Fruit fly (Drosophila melanogaster) whole organism, embryonic: Measurements from ENCODE around the gene veli.
A peak's percentile ranks its signal among the peaks of the same experiment; 100 is the strongest.

Experiments
- BEAF-32 ChIP-seq: fragments of 200-800 bp; sonication (Bioruptor generic); optimal IDR thresholded peaks from 3 replicates; lab custom pipeline; 2017; ENCODE audit warnings: missing biosample characterization, missing genetic modification characterization, mild to moderate bottlenecking, moderate library complexity, missing genetic modification reagents
- Bteb2 ChIP-seq: fragments of 200-800 bp; sonication (Bioruptor generic); optimal IDR thresholded peaks from 2 replicates; lab custom pipeline; 2016; ENCODE audit warnings: missing biosample characterization, missing genetic modification characterization
- CG10543 ChIP-seq: fragments of 200-800 bp; sonication (Bioruptor generic); optimal IDR thresholded peaks from 3 replicates; lab custom pipeline; 2017; ENCODE audit warnings: missing biosample characterization, mild to moderate bottlenecking, missing genetic modification characterization, moderate library complexity
- CG12155 ChIP-seq: fragments of 200-800 bp; sonication (Bioruptor generic); optimal IDR thresholded peaks from 3 replicates; lab custom pipeline; 2016; ENCODE audit warnings: missing biosample characterization, missing genetic modification characterization
- CG13287 ChIP-seq: fragments of 200-800 bp; sonication (Bioruptor generic); IDR thresholded peaks from 2 replicates; pipeline ENCODE4 v1.3.6; 2022; ENCODE audit warnings: missing biosample characterization, missing genetic modification characterization; ENCODE audit not compliant: partially characterized antibody
- CG15073 ChIP-seq: fragments of 200-800 bp; sonication (Bioruptor generic); optimal IDR thresholded peaks from 2 replicates; lab custom pipeline; 2016; ENCODE audit warnings: missing biosample characterization, missing genetic modification characterization
- CG1529 ChIP-seq: fragments of 200-800 bp; sonication (Bioruptor generic); optimal IDR thresholded peaks from 3 replicates; lab custom pipeline; 2018; ENCODE audit warnings: missing biosample characterization, missing genetic modification characterization
- CG17361 ChIP-seq: fragments of 200-800 bp; sonication (Bioruptor generic); IDR thresholded peaks from 3 replicates; pipeline ENCODE4 v1.3.6; 2022; ENCODE audit warnings: missing biosample characterization, missing genetic modification characterization
- CG31224 ChIP-seq: fragments of 200-800 bp; sonication (Bioruptor generic); IDR thresholded peaks from 2 replicates; pipeline ENCODE4 v1.3.6; 2022; ENCODE audit warnings: missing biosample characterization, missing genetic modification characterization
- CG31388 ChIP-seq: fragments of 200-800 bp; sonication (Bioruptor generic); optimal IDR thresholded peaks from 2 replicates; lab custom pipeline; 2016; ENCODE audit warnings: missing biosample characterization, missing genetic modification characterization
- CG31441 ChIP-seq: fragments of 200-800 bp; sonication (Bioruptor generic); IDR thresholded peaks from 2 replicates; pipeline ENCODE4 v1.3.6; 2022; ENCODE audit warnings: missing biosample characterization, missing genetic modification characterization
- CG3407 ChIP-seq: fragments of 200-800 bp; sonication (Bioruptor generic); optimal IDR thresholded peaks from 2 replicates; lab custom pipeline; 2018; ENCODE audit warnings: missing biosample characterization, mild to moderate bottlenecking, missing genetic modification characterization
- CG34376 ChIP-seq: fragments of 200-800 bp; sonication (Bioruptor generic); optimal IDR thresholded peaks from 2 replicates; lab custom pipeline; 2018; ENCODE audit warnings: missing biosample characterization, mild to moderate bottlenecking, missing genetic modification characterization
- CG4360 ChIP-seq: fragments of 200-800 bp; sonication (Bioruptor generic); IDR thresholded peaks from 2 replicates; pipeline ENCODE4 v1.3.6; 2022; ENCODE audit warnings: missing biosample characterization, missing genetic modification characterization
- CG43689 ChIP-seq: fragments of 200-800 bp; sonication (Bioruptor generic); IDR thresholded peaks from 2 replicates; pipeline ENCODE4 v1.3.6; 2022; ENCODE audit warnings: missing biosample characterization, missing genetic modification characterization
- CG4424 ChIP-seq: fragments of 200-800 bp; sonication (Bioruptor generic); optimal IDR thresholded peaks from 3 replicates; lab custom pipeline; 2016; ENCODE audit warnings: missing biosample characterization, missing genetic modification characterization
- CG5245 ChIP-seq: fragments of 200-800 bp; sonication (Bioruptor generic); optimal IDR thresholded peaks from 3 replicates; lab custom pipeline; 2016; ENCODE audit warnings: missing biosample characterization, missing genetic modification characterization
- CG8765 ChIP-seq: fragments of 200-800 bp; sonication (Bioruptor generic); IDR thresholded peaks from 2 replicates; pipeline ENCODE4 v1.3.6; 2022; ENCODE audit warnings: missing biosample characterization, missing genetic modification characterization
- CG9437 ChIP-seq: fragments of 200-800 bp; sonication (Bioruptor generic); optimal IDR thresholded peaks from 2 replicates; lab custom pipeline; 2018; ENCODE audit warnings: missing biosample characterization, mild to moderate bottlenecking, missing genetic modification characterization
- CkIIα-i1 ChIP-seq: fragments of 200-800 bp; sonication (Bioruptor generic); IDR thresholded peaks from 2 replicates; pipeline ENCODE4 v1.3.6; 2022; ENCODE audit warnings: missing biosample characterization, missing genetic modification characterization
- CoRest ChIP-seq: fragments of 200-800 bp; sonication (Bioruptor generic); optimal IDR thresholded peaks from 3 replicates; lab custom pipeline; 2018; ENCODE audit warnings: missing biosample characterization, mild to moderate bottlenecking, missing genetic modification characterization, moderate library complexity
- CrebB ChIP-seq: fragments of 200-800 bp; sonication (Bioruptor generic); optimal IDR thresholded peaks from 3 replicates; lab custom pipeline; 2018; ENCODE audit warnings: missing biosample characterization, mild to moderate bottlenecking, missing genetic modification characterization
- Dp ChIP-seq: fragments of 200-800 bp; sonication (Bioruptor generic); optimal IDR thresholded peaks from 2 replicates; lab custom pipeline; 2018; ENCODE audit warnings: missing biosample characterization, mild to moderate bottlenecking, missing genetic modification characterization, moderate library complexity
- Dref ChIP-seq: fragments of 200-800 bp; sonication (Bioruptor generic); IDR thresholded peaks from 2 replicates; pipeline ENCODE4 v1.3.6; 2022; ENCODE audit warnings: missing biosample characterization, missing genetic modification characterization
- E2f1 ChIP-seq: fragments of 200-800 bp; sonication (Bioruptor generic); IDR thresholded peaks from 2 replicates; pipeline ENCODE4 v1.3.6; 2022; ENCODE audit warnings: missing biosample characterization, missing genetic modification characterization
- Ets97D ChIP-seq: fragments of 200-800 bp; sonication (Bioruptor generic); optimal IDR thresholded peaks from 3 replicates; lab custom pipeline; 2016; ENCODE audit warnings: missing biosample characterization, missing genetic modification characterization
- H2.0 ChIP-seq: fragments of 200-800 bp; sonication (Bioruptor generic); IDR thresholded peaks from 2 replicates; pipeline ENCODE4 v1.3.6; 2022; ENCODE audit warnings: missing biosample characterization, missing genetic modification characterization
- Lhr ChIP-seq: fragments of 200-800 bp; sonication (Bioruptor generic); optimal IDR thresholded peaks from 3 replicates; lab custom pipeline; 2017; ENCODE audit warnings: mild to moderate bottlenecking, missing biosample characterization, missing genetic modification reagents, missing genetic modification characterization
- MESR4 ChIP-seq: fragments of 200-800 bp; sonication (Bioruptor generic); optimal IDR thresholded peaks from 2 replicates; lab custom pipeline; 2018; ENCODE audit warnings: missing biosample characterization, mild to moderate bottlenecking, missing genetic modification characterization, moderate library complexity
- Myb ChIP-seq: fragments of 200-800 bp; sonication (Bioruptor generic); optimal IDR thresholded peaks from 2 replicates; lab custom pipeline; 2016; ENCODE audit warnings: missing biosample characterization, missing genetic modification characterization
- NC2α ChIP-seq: fragments of 200-800 bp; sonication (Bioruptor generic); optimal IDR thresholded peaks from 2 replicates; lab custom pipeline; 2016; ENCODE audit warnings: missing biosample characterization, missing genetic modification characterization
- Pdp1 ChIP-seq, 2 experiments: fragments of 200-800 bp; sonication (Bioruptor generic); optimal IDR thresholded peaks; 3 replicates each; lab custom pipeline; 2016; ENCODE audit warnings: missing biosample characterization in 2 of 2, missing genetic modification characterization in 2 of 2, mild to moderate bottlenecking in 1 of 2, moderate library complexity in 1 of 2
- Scr ChIP-seq: fragments of 200-800 bp; sonication (Bioruptor generic); IDR thresholded peaks from 2 replicates; pipeline ENCODE4 v1.3.6; 2022; ENCODE audit warnings: missing biosample characterization, missing genetic modification characterization; ENCODE audit not compliant: partially characterized antibody
- Vsx1 ChIP-seq: fragments of 200-800 bp; sonication (Bioruptor generic); optimal IDR thresholded peaks from 2 replicates; lab custom pipeline; 2017; ENCODE audit warnings: missing biosample characterization, mild to moderate bottlenecking, missing genetic modification characterization, missing genetic modification reagents
- ara ChIP-seq: fragments of 200-800 bp; sonication (Bioruptor generic); IDR thresholded peaks from 2 replicates; pipeline ENCODE4 v1.3.6; 2022; ENCODE audit warnings: missing biosample characterization, missing genetic modification characterization
- bbx ChIP-seq: fragments of 200-800 bp; sonication (Bioruptor generic); IDR thresholded peaks from 2 replicates; pipeline ENCODE4 v1.3.6; 2022; ENCODE audit warnings: missing biosample characterization, missing genetic modification characterization; ENCODE audit not compliant: partially characterized antibody
- cg ChIP-seq: fragments of 200-800 bp; sonication (Bioruptor generic); optimal IDR thresholded peaks from 3 replicates; lab custom pipeline; 2019; ENCODE audit warnings: missing biosample characterization, mild to moderate bottlenecking, missing genetic modification characterization, moderate library complexity
- ci ChIP-seq: fragments of 200-800 bp; sonication (Bioruptor generic); IDR thresholded peaks from 3 replicates; pipeline ENCODE4 v1.3.6; 2022; ENCODE audit warnings: missing biosample characterization, missing genetic modification characterization
- gfzf ChIP-seq: fragments of 200-800 bp; sonication (Bioruptor generic); optimal IDR thresholded peaks from 2 replicates; lab custom pipeline; 2016; ENCODE audit warnings: missing biosample characterization, mild to moderate bottlenecking, missing genetic modification characterization, moderate library complexity
- h ChIP-seq: fragments of >200 bp; optimal IDR thresholded peaks from 2 replicates; lab custom pipeline; 2017
- lilli ChIP-seq: fragments of 200-800 bp; sonication (Bioruptor generic); optimal IDR thresholded peaks from 3 replicates; lab custom pipeline; 2016; ENCODE audit warnings: missing biosample characterization, missing genetic modification characterization
- lmd ChIP-seq: fragments of 200-800 bp; sonication (Bioruptor generic); IDR thresholded peaks from 2 replicates; pipeline ENCODE4 v1.3.6; 2022; ENCODE audit warnings: missing biosample characterization, missing genetic modification characterization
- luna ChIP-seq: fragments of 200-800 bp; sonication (Bioruptor generic); optimal IDR thresholded peaks from 2 replicates; lab custom pipeline; 2016; ENCODE audit warnings: missing biosample characterization, missing genetic modification characterization
- nmo ChIP-seq: fragments of 200-800 bp; sonication (Bioruptor generic); optimal IDR thresholded peaks from 2 replicates; lab custom pipeline; 2018; ENCODE audit warnings: missing biosample characterization, mild to moderate bottlenecking, missing genetic modification characterization, moderate library complexity
- nom ChIP-seq: fragments of 200-800 bp; sonication (Bioruptor generic); optimal IDR thresholded peaks from 2 replicates; lab custom pipeline; 2017; ENCODE audit warnings: missing biosample characterization, missing genetic modification characterization, mild to moderate bottlenecking, moderate library complexity, missing genetic modification reagents
- repo ChIP-seq: fragments of 200-800 bp; sonication (Bioruptor generic); optimal IDR thresholded peaks from 2 replicates; lab custom pipeline; 2016; ENCODE audit warnings: missing biosample characterization, missing genetic modification characterization
- seq ChIP-seq: fragments of 200-800 bp; sonication (Bioruptor generic); IDR thresholded peaks from 2 replicates; pipeline ENCODE4 v1.3.6; 2022; ENCODE audit warnings: missing biosample characterization, missing genetic modification characterization
- trem ChIP-seq: fragments of 200-800 bp; optimal IDR thresholded peaks from 3 replicates; lab custom pipeline; 2019; ENCODE audit warnings: missing biosample characterization, mild to moderate bottlenecking, missing genetic modification characterization, moderate library complexity
- twi ChIP-seq: fragments of 200-800 bp; optimal IDR thresholded peaks from 2 replicates; lab custom pipeline; 2019; ENCODE audit warnings: missing biosample characterization, mild to moderate bottlenecking, missing genetic modification characterization, moderate library complexity
- zen2 ChIP-seq: fragments of 200-800 bp; sonication (Bioruptor generic); IDR thresholded peaks from 3 replicates; pipeline ENCODE4 v1.3.6; 2022; ENCODE audit warnings: missing biosample characterization, missing genetic modification characterization; ENCODE audit not compliant: partially characterized antibody

Gene veli

DNA sequence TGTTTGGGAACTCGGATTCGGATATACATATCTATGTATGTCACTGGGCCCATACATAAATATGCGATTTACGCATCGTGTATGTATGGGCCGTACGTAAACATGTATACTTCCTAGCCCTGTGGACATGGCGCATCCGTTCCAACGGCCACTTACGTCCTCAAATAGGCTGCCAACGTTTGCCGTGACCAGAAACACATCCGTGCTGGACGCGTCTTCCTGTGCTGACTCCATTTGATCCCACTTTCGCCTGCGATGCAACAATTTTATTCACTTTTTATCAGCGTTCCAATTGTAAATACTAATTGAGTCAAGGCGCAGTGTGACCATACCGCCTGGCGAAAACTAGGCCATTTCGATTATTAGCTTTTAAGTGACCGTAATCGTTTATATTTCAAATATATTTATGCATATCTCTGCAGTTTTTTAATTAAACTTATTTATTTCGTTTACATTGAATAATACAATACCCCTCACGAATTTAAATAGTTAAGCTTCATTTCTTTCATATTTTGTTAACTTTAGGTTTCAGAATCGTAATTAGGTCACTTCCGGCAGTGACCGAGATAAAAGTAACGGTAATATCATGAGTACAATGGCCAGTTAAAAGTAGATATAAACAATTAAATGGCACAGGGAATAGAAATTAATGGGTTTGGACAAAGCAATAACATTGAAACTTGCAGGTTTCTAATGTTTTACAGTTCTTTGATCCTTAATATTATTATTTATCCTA is 20.4 kb downstream of the veli start, which contains the start of gene 5PtaseI:
Gene 5PtaseI, minus strand, starts transcription at position 336 of the 736 bp plus-strand sequence.
- TF ChIP-seq ara (GFP tag; lab: Robert Waterston, UW) (no peak), Dref (GFP tag; lab: Robert Waterston, UW) (peak; percentile 32; the same call in 1 of the 2 replicates), lmd (GFP tag; lab: Robert Waterston, UW) (no peak), h (lab: Kevin White, UChicago) (no peak), seq (GFP tag; lab: Robert Waterston, UW) (no peak), bbx (GFP tag; lab: Robert Waterston, UW) (0 out of 2 replicates have a peak, but pooled peaks have one; percentile 8), E2f1 (GFP tag; lab: Robert Waterston, UW) (no peak), Vsx1 (GFP tag; lab: Kevin White, UChicago) (peak; percentile 70), CG13287 (GFP tag; lab: Robert Waterston, UW) (peak; percentile 50; the same call in 1 of the 2 replicates), CG5245 (GFP tag; lab: Kevin White, UChicago) (no peak), CG34376 (GFP tag; lab: Kevin White, UChicago) (peak; percentile 36), Dp (GFP tag; lab: Kevin White, UChicago) (peak; percentile 65), H2.0 (no peak), Lhr (GFP tag; lab: Kevin White, UChicago) (no peak), BEAF-32 (GFP tag; lab: Kevin White, UChicago) (peak; percentile 34), cg (peak; percentile 57), CG9437 (GFP tag; lab: Kevin White, UChicago) (peak; percentile 37), NC2α (GFP tag; lab: Kevin White, UChicago) (no peak), CG4424 (GFP tag; lab: Kevin White, UChicago) (no peak), Myb (GFP tag; lab: Kevin White, UChicago) (peak; percentile 91), trem (tag; lab: Kevin White, UChicago) (peak; percentile 3), CoRest (tag; lab: Kevin White, UChicago) (peak; percentile 40), twi (tag; lab: Kevin White, UChicago) (no peak), ci (0 out of 3 replicates have a peak, but pooled peaks have one; percentile 26), nmo (peak; percentile 7), repo (GFP tag; lab: Kevin White, UChicago) (no peak), gfzf (GFP tag; lab: Kevin White, UChicago) (peak; percentile 73), CG3407 (GFP tag; lab: Kevin White, UChicago) (no peak), Pdp1 (GFP tag; optimal IDR thresholded peaks at IDR 0.05; lab: Kevin White, UChicago) (no peak), CG31224 (GFP tag; lab: Robert Waterston, UW) (no peak), CkIIα-i1 (GFP tag; lab: Robert Waterston, UW) (no peak), CG8765 (GFP tag; lab: Robert Waterston, UW) (no peak), CG15073 (GFP tag; lab: Kevin White, UChicago) (no peak), lilli (no peak), CG43689 (GFP tag; lab: Robert Waterston, UW) (no peak), zen2 (GFP tag; lab: Robert Waterston, UW) (no peak), CG12155 (GFP tag; lab: Kevin White, UChicago) (no peak), MESR4 (peak; percentile 72), CG1529 (GFP tag; lab: Kevin White, UChicago) (no peak), nom (GFP tag; lab: Kevin White, UChicago) (peak; percentile 17), CG31388 (no peak), CG4360 (GFP tag; lab: Robert Waterston, UW) (0 out of 2 replicates have a peak, but pooled peaks have one; percentile 19), CG31441 (GFP tag; lab: Robert Waterston, UW) (no peak), Scr (GFP tag; lab: Robert Waterston, UW) (peak; percentile 28; the same call in 1 of the 2 replicates), luna (GFP tag; lab: Kevin White, UChicago) (no peak), Bteb2 (no peak), CrebB (no peak), CG17361 (GFP tag; lab: Robert Waterston, UW) (no peak), Ets97D (peak; percentile 81), CG10543 (no peak)
